Worm (Caenorhabditis elegans): Measurements from ENCODE around the gene T20G5.12.

ce11 chrIII:10251114-10251513 lies 49.7 kb downstream of the T20G5.12 start:
- TF ChIP-seq pag-3 (tag; optimal IDR thresholded peaks at IDR 0.05; ENCODE audit: borderline replicate concordance, insufficient read depth) = no peak
- no peak for TF ChIP-seq ztf-11 (tag; optimal IDR thresholded peaks at IDR 0.05)
